Fruit fly (Drosophila melanogaster) whole organism, embryonic: ENCODE results near the gene CG4074.

Source experiments
- CG2678 ChIP-seq: fragments of 200-800 bp; sonication (Bioruptor generic); optimal IDR thresholded peaks from 3 replicates; lab custom pipeline; 2019; ENCODE audit warnings: missing biosample characterization, mild to moderate bottlenecking, missing genetic modification characterization, moderate library complexity
- MESR4 ChIP-seq: fragments of 200-800 bp; sonication (Bioruptor generic); optimal IDR thresholded peaks from 2 replicates; lab custom pipeline; 2018; ENCODE audit warnings: missing biosample characterization, mild to moderate bottlenecking, missing genetic modification characterization, moderate library complexity
- hb ChIP-seq: fragments of 200-800 bp; sonication (Bioruptor generic); IDR thresholded peaks from 3 replicates; pipeline ENCODE4 v1.3.6; 2022; ENCODE audit warnings: missing biosample characterization, missing genetic modification characterization; ENCODE audit not compliant: partially characterized antibody
- klu ChIP-seq: fragments of 200-800 bp; sonication (Bioruptor generic); IDR thresholded peaks from 2 replicates; pipeline ENCODE4 v1.3.6; 2022; ENCODE audit warnings: missing biosample characterization, missing genetic modification characterization

- TF ChIP-seq CG2678 (tag; lab: Kevin White, UChicago) (no peak), MESR4 (GFP tag; lab: Kevin White, UChicago) (no peak), hb (GFP tag; lab: Robert Waterston, UW) (no peak), klu (GFP tag; lab: Robert Waterston, UW) (no peak)
Observed at dm6 chr3L:20758583-20758982, 10.7 kb downstream of the CG4074 start, which contains the start of gene CG43251.
